Worm (Caenorhabditis elegans) whole organism, L1 larva: ENCODE results near the gene vps-29.

Source experiments
- ama-1 ChIP-seq: fragments of 150-350 bp; optimal IDR thresholded peaks from 2 replicates; lab custom pipeline; 2014
- egl-27 ChIP-seq, 2 experiments: fragments of 150-350 bp in 1 of 2; sonication (generic microtip); optimal IDR thresholded peaks; 3 replicates each; lab custom pipeline; 2017 to 2018; ENCODE audit warnings: missing biosample characterization in 2 of 2, missing genetic modification characterization in 2 of 2, missing genetic modification reagents in 2 of 2
- lin-13 ChIP-seq: fragments of 150-350 bp; optimal IDR thresholded peaks from 2 replicates; lab custom pipeline; 2014; ENCODE audit warnings: missing biosample characterization, missing genetic modification reagents, missing genetic modification characterization
- nhr-11 ChIP-seq: fragments of 150-350 bp; optimal IDR thresholded peaks from 2 replicates; lab custom pipeline; 2014; ENCODE audit warnings: missing biosample characterization, missing genetic modification characterization
- nhr-12 ChIP-seq: sonication (generic microtip); optimal IDR thresholded peaks from 2 replicates; lab custom pipeline; 2017; ENCODE audit warnings: missing biosample characterization, missing genetic modification characterization
- nhr-237 ChIP-seq: fragments of 150-350 bp; optimal IDR thresholded peaks from 2 replicates; lab custom pipeline; 2014; ENCODE audit warnings: missing biosample characterization, missing genetic modification characterization
- nhr-84 ChIP-seq: sonication (generic microtip); optimal IDR thresholded peaks from 2 replicates; lab custom pipeline; 2017; ENCODE audit warnings: missing biosample characterization, missing genetic modification characterization
- pax-3 ChIP-seq: fragments of 200-800 bp; sonication (Bioruptor generic); optimal IDR thresholded peaks from 2 replicates; lab custom pipeline; 2018; ENCODE audit warnings: mild to moderate bottlenecking, missing genetic modification characterization, moderate library complexity, missing compliant biosample characterization
- pqm-1 ChIP-seq: sonication (generic microtip); optimal IDR thresholded peaks from 3 replicates; lab custom pipeline; 2017; ENCODE audit warnings: missing biosample characterization, missing genetic modification characterization
- snpc-4 ChIP-seq: fragments of 150-350 bp; optimal IDR thresholded peaks from 2 replicates; lab custom pipeline; 2014; ENCODE audit warnings: missing biosample characterization, missing genetic modification characterization
- sup-37 ChIP-seq: fragments of 200-800 bp; sonication (Bioruptor generic); optimal IDR thresholded peaks from 2 replicates; lab custom pipeline; 2018; ENCODE audit warnings: mild to moderate bottlenecking, missing genetic modification characterization, missing compliant biosample characterization
- unc-86 ChIP-seq: sonication (generic microtip); optimal IDR thresholded peaks from 2 replicates; lab custom pipeline; 2016; ENCODE audit warnings: missing genetic modification characterization, missing compliant biosample characterization
- zag-1 ChIP-seq: fragments of 150-350 bp; optimal IDR thresholded peaks from 2 replicates; lab custom pipeline; 2014; ENCODE audit warnings: missing biosample characterization, missing genetic modification characterization

DNA sequence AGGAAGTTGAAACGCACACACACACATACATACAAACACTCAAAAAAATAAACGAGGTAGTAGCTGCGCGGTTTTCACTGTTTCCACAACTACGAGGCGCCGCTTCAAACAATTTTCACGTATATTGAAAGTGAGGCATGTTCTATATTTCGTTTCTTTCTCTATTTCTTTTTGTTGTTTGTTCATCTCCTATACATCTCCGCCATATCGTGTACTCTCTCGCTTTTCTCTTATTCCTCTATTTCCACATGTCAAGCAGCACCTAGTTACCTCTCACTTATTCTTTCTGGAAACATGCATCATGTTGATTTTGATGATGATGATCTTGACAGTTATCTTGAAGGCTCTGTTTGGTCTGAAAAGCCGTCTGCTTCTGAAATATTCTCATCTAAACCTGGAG is 23.9 kb upstream of the vps-29 start, which contains the start of gene ZK1128.7:
- TF ChIP-seq zag-1 (tag; lab: Kevin White, UChicago) (no peak), ama-1 (lab: Kevin White, UChicago) (no peak), pax-3 (tag; lab: Kevin White, UChicago) (no peak), lin-13 (no peak), pqm-1 (no peak), snpc-4 (tag; lab: Kevin White, UChicago) (no peak), egl-27 (tag; optimal IDR thresholded peaks at IDR 0.05; lab: Kevin White, UChicago) (no peak), nhr-11 (tag; lab: Kevin White, UChicago) (no peak), nhr-237 (tag; lab: Kevin White, UChicago) (no peak), nhr-84 (tag; lab: Kevin White, UChicago) (no peak), nhr-12 (tag; lab: Kevin White, UChicago) (no peak), sup-37 (GFP tag; lab: Kevin White, UChicago) (no peak), unc-86 (tag; lab: Kevin White, UChicago) (no peak)
